Fruit fly (Drosophila melanogaster) whole organism, embryonic: ENCODE data around the gene CG46456.

ENCODE experiments used
- CG10274 ChIP-seq: fragments of 200-800 bp; sonication (Bioruptor generic); optimal IDR thresholded peaks from 3 replicates; lab custom pipeline; 2017; ENCODE audit warnings: missing biosample characterization, mild to moderate bottlenecking, missing genetic modification characterization
- CG10979 ChIP-seq: fragments of 200-800 bp; sonication (Bioruptor generic); optimal IDR thresholded peaks from 2 replicates; lab custom pipeline; 2018; ENCODE audit warnings: missing biosample characterization, mild to moderate bottlenecking, missing genetic modification characterization, moderate library complexity
- CG12155 ChIP-seq: fragments of 200-800 bp; sonication (Bioruptor generic); optimal IDR thresholded peaks from 3 replicates; lab custom pipeline; 2016; ENCODE audit warnings: missing biosample characterization, missing genetic modification characterization
- CG13624 ChIP-seq: fragments of 200-800 bp; sonication (Bioruptor generic); optimal IDR thresholded peaks from 2 replicates; lab custom pipeline; 2016; ENCODE audit warnings: missing biosample characterization, missing genetic modification characterization
- CG13775 ChIP-seq: fragments of 200-800 bp; sonication (Bioruptor generic); optimal IDR thresholded peaks from 3 replicates; lab custom pipeline; 2017; ENCODE audit warnings: missing biosample characterization, mild to moderate bottlenecking, missing genetic modification characterization
- CG14014 ChIP-seq: fragments of 200-800 bp; sonication (Bioruptor generic); IDR thresholded peaks from 2 replicates; pipeline ENCODE4 v1.3.6; 2022; ENCODE audit warnings: missing biosample characterization, missing genetic modification characterization
- CG14441 ChIP-seq: fragments of 200-800 bp; sonication (Bioruptor generic); IDR thresholded peaks from 2 replicates; pipeline ENCODE4 v1.3.6; 2022; ENCODE audit warnings: missing biosample characterization, missing genetic modification characterization
- CG15011 ChIP-seq: fragments of 200-800 bp; sonication (Bioruptor generic); optimal IDR thresholded peaks from 3 replicates; lab custom pipeline; 2018; ENCODE audit warnings: missing biosample characterization, mild to moderate bottlenecking, missing genetic modification characterization
- CG1832 ChIP-seq: fragments of 200-800 bp; sonication (Bioruptor generic); optimal IDR thresholded peaks from 2 replicates; lab custom pipeline; 2017; ENCODE audit warnings: missing biosample characterization, mild to moderate bottlenecking, missing genetic modification characterization, inconsistent platforms
- CG2129 ChIP-seq: fragments of 200-800 bp; sonication (Bioruptor generic); IDR thresholded peaks from 2 replicates; pipeline ENCODE4 v1.3.6; 2022; ENCODE audit warnings: missing biosample characterization, missing genetic modification characterization; ENCODE audit not compliant: partially characterized antibody
- CG31441 ChIP-seq: fragments of 200-800 bp; sonication (Bioruptor generic); IDR thresholded peaks from 2 replicates; pipeline ENCODE4 v1.3.6; 2022; ENCODE audit warnings: missing biosample characterization, missing genetic modification characterization
- CG3163 ChIP-seq: fragments of 200-800 bp; sonication (Bioruptor generic); optimal IDR thresholded peaks from 3 replicates; lab custom pipeline; 2016; ENCODE audit warnings: missing biosample characterization, missing genetic modification characterization
- CG32532 ChIP-seq: fragments of 200-800 bp; sonication (Bioruptor generic); IDR thresholded peaks from 2 replicates; pipeline ENCODE4 v1.3.6; 2022; ENCODE audit warnings: missing biosample characterization, missing genetic modification characterization
- CG3995 ChIP-seq: fragments of 200-800 bp; sonication (Bioruptor generic); optimal IDR thresholded peaks from 3 replicates; lab custom pipeline; 2016; ENCODE audit warnings: missing biosample characterization, missing genetic modification characterization
- CG4730 ChIP-seq: fragments of 200-800 bp; sonication (Bioruptor generic); IDR thresholded peaks from 2 replicates; pipeline ENCODE4 v1.3.6; 2022; ENCODE audit warnings: missing biosample characterization, missing genetic modification characterization
- CG6175 ChIP-seq: fragments of 200-800 bp; sonication (Bioruptor generic); IDR thresholded peaks from 3 replicates; pipeline ENCODE4 v1.3.6; 2022; ENCODE audit warnings: missing biosample characterization, missing genetic modification characterization
- CG8478 ChIP-seq: fragments of >200 bp; optimal IDR thresholded peaks from 2 replicates; lab custom pipeline; 2018
- CG9876 ChIP-seq: fragments of 200-800 bp; sonication (Bioruptor generic); optimal IDR thresholded peaks from 2 replicates; lab custom pipeline; 2016; ENCODE audit warnings: missing biosample characterization, missing genetic modification characterization
- CTCF ChIP-seq: fragments of 200-800 bp; sonication (Bioruptor generic); optimal IDR thresholded peaks from 2 replicates; lab custom pipeline; 2017; ENCODE audit warnings: missing biosample characterization, mild to moderate bottlenecking, missing genetic modification characterization, moderate library complexity
- CrebB ChIP-seq: fragments of 200-800 bp; sonication (Bioruptor generic); optimal IDR thresholded peaks from 3 replicates; lab custom pipeline; 2018; ENCODE audit warnings: missing biosample characterization, mild to moderate bottlenecking, missing genetic modification characterization
- D19B ChIP-seq: fragments of 200-800 bp; sonication (Bioruptor generic); optimal IDR thresholded peaks from 2 replicates; lab custom pipeline; 2017; ENCODE audit warnings: missing biosample characterization, mild to moderate bottlenecking, missing genetic modification characterization
- Doc2 ChIP-seq: fragments of 200-800 bp; sonication (Bioruptor generic); IDR thresholded peaks from 2 replicates; pipeline ENCODE4 v1.3.6; 2022; ENCODE audit warnings: missing biosample characterization, missing genetic modification characterization
- Doc3 ChIP-seq: fragments of 200-800 bp; sonication (Bioruptor generic); IDR thresholded peaks from 3 replicates; pipeline ENCODE4 v1.3.6; 2022; ENCODE audit warnings: missing biosample characterization, missing genetic modification characterization; ENCODE audit not compliant: partially characterized antibody
- Dref ChIP-seq: fragments of 200-800 bp; sonication (Bioruptor generic); IDR thresholded peaks from 2 replicates; pipeline ENCODE4 v1.3.6; 2022; ENCODE audit warnings: missing biosample characterization, missing genetic modification characterization
- Fer1 ChIP-seq: fragments of 200-800 bp; sonication (Bioruptor generic); optimal IDR thresholded peaks from 2 replicates; lab custom pipeline; 2017; ENCODE audit warnings: missing biosample characterization, mild to moderate bottlenecking, missing genetic modification characterization
- Hmx ChIP-seq: fragments of 200-800 bp; sonication (Bioruptor generic); optimal IDR thresholded peaks from 2 replicates; lab custom pipeline; 2016; ENCODE audit warnings: missing biosample characterization, missing genetic modification characterization
- Hr78 ChIP-seq, 2 experiments: fragments of 200-800 bp in 1 of 2; fragments of >200 bp in 1 of 2; sonication (Bioruptor generic) in 1 of 2; optimal IDR thresholded peaks; 2 replicates each; lab custom pipeline; 2017 to 2019; ENCODE audit warnings: missing biosample characterization in 2 of 2, missing genetic modification characterization in 2 of 2, mild to moderate bottlenecking in 1 of 2, moderate library complexity in 1 of 2
- Nf-YB ChIP-seq: fragments of 200-800 bp; sonication (Bioruptor generic); optimal IDR thresholded peaks from 3 replicates; lab custom pipeline; 2019; ENCODE audit warnings: missing biosample characterization, mild to moderate bottlenecking, missing genetic modification characterization, moderate library complexity
- Nf-YC ChIP-seq: fragments of 200-800 bp; optimal IDR thresholded peaks from 3 replicates; lab custom pipeline; 2019; ENCODE audit warnings: missing biosample characterization, mild to moderate bottlenecking, missing genetic modification characterization, moderate library complexity
- Xrp1 ChIP-seq: fragments of 200-800 bp; sonication (Bioruptor generic); IDR thresholded peaks from 2 replicates; pipeline ENCODE4 v1.3.6; 2022; ENCODE audit warnings: missing biosample characterization, missing genetic modification characterization
- abd-A ChIP-seq: fragments of 200-800 bp; sonication (Bioruptor generic); optimal IDR thresholded peaks from 3 replicates; lab custom pipeline; 2019; ENCODE audit warnings: missing biosample characterization, mild to moderate bottlenecking, missing genetic modification characterization, moderate library complexity
- bigmax ChIP-seq: fragments of 200-800 bp; sonication (Bioruptor generic); optimal IDR thresholded peaks from 2 replicates; lab custom pipeline; 2018; ENCODE audit warnings: missing biosample characterization, mild to moderate bottlenecking, missing genetic modification characterization
- crp ChIP-seq, 2 experiments: fragments of 200-800 bp; sonication (Bioruptor generic); optimal IDR thresholded peaks; 2 replicates in 1 of 2; 3 replicates in 1 of 2; lab custom pipeline; 2017; ENCODE audit warnings: missing biosample characterization in 2 of 2, missing genetic modification characterization in 2 of 2, mild to moderate bottlenecking in 1 of 2, moderate library complexity in 1 of 2
- jigr1 ChIP-seq: fragments of 200-800 bp; sonication (Bioruptor generic); IDR thresholded peaks from 3 replicates; pipeline ENCODE4 v1.3.6; 2022; ENCODE audit warnings: missing biosample characterization, missing genetic modification characterization
- lola ChIP-seq, 3 experiments: fragments of >200 bp in 2 of 3; fragments of 200-800 bp in 1 of 3; sonication (Bioruptor generic) in 1 of 3; optimal IDR thresholded peaks; 2 replicates each; lab custom pipeline; 2017 to 2019; ENCODE audit warnings: missing biosample characterization in 3 of 3, missing genetic modification characterization in 3 of 3, mild to moderate bottlenecking in 1 of 3, moderate library complexity in 1 of 3
- nerfin-1 ChIP-seq: fragments of 200-800 bp; sonication (Bioruptor generic); optimal IDR thresholded peaks from 3 replicates; lab custom pipeline; 2019; ENCODE audit warnings: missing biosample characterization, mild to moderate bottlenecking, missing genetic modification characterization, moderate library complexity
- nerfin-2 ChIP-seq: fragments of 200-800 bp; sonication (Bioruptor generic); IDR thresholded peaks from 2 replicates; pipeline ENCODE4 v1.3.6; 2022; ENCODE audit warnings: missing biosample characterization, missing genetic modification characterization; ENCODE audit not compliant: partially characterized antibody
- odd ChIP-seq: fragments of 200-800 bp; sonication (Bioruptor generic); optimal IDR thresholded peaks from 2 replicates; lab custom pipeline; 2017; ENCODE audit warnings: missing biosample characterization, mild to moderate bottlenecking, missing genetic modification characterization
- otp ChIP-seq: fragments of 200-800 bp; sonication (Bioruptor generic); IDR thresholded peaks from 3 replicates; pipeline ENCODE4, ENCODE4 v1.3.6; 2022; ENCODE audit warnings: missing biosample characterization, missing genetic modification characterization
- pb ChIP-seq: fragments of 200-800 bp; sonication (Bioruptor generic); optimal IDR thresholded peaks from 3 replicates; lab custom pipeline; 2016; ENCODE audit warnings: missing biosample characterization, missing genetic modification characterization
- pita ChIP-seq: fragments of 200-800 bp; sonication (Bioruptor generic); optimal IDR thresholded peaks from 2 replicates; lab custom pipeline; 2017; ENCODE audit warnings: missing biosample characterization, mild to moderate bottlenecking, missing genetic modification characterization
- pum ChIP-seq: fragments of 200-800 bp; sonication (Bioruptor generic); optimal IDR thresholded peaks from 2 replicates; lab custom pipeline; 2016; ENCODE audit warnings: missing biosample characterization, missing genetic modification characterization
- ro ChIP-seq: fragments of 200-800 bp; sonication (Bioruptor generic); IDR thresholded peaks from 2 replicates; pipeline ENCODE4 v1.3.6; 2022; ENCODE audit warnings: missing biosample characterization, missing genetic modification characterization
- sens ChIP-seq: fragments of 200-800 bp; sonication (Bioruptor generic); peaks from one replicate; lab custom pipeline; 2016; ENCODE audit warnings: missing biosample characterization, missing genetic modification characterization
- slou ChIP-seq: fragments of 200-800 bp; sonication (Bioruptor generic); optimal IDR thresholded peaks from 3 replicates; lab custom pipeline; 2016; ENCODE audit warnings: missing biosample characterization, missing genetic modification characterization
- sna ChIP-seq: fragments of 200-800 bp; sonication (Bioruptor generic); IDR thresholded peaks from 2 replicates; pipeline ENCODE4 v1.3.6; 2022; ENCODE audit warnings: missing biosample characterization, missing genetic modification characterization; ENCODE audit not compliant: partially characterized antibody
- so ChIP-seq: fragments of 200-800 bp; sonication (Bioruptor generic); IDR thresholded peaks from 3 replicates; pipeline ENCODE4 v1.3.6; 2022; ENCODE audit warnings: missing biosample characterization, missing genetic modification characterization
- sug ChIP-seq: fragments of 200-800 bp; optimal IDR thresholded peaks from 2 replicates; lab custom pipeline; 2019; ENCODE audit warnings: missing biosample characterization, mild to moderate bottlenecking, missing genetic modification characterization, moderate library complexity
- ttk ChIP-seq: fragments of 200-800 bp; sonication (Bioruptor generic); IDR thresholded peaks from 2 replicates; pipeline ENCODE4 v2.1.2; 2022; ENCODE audit warnings: missing biosample characterization, missing genetic modification characterization
- usp ChIP-seq: fragments of >200 bp; optimal IDR thresholded peaks from 2 replicates; lab custom pipeline; 2017; ENCODE audit warnings: missing biosample characterization, missing genetic modification characterization
- vvl ChIP-seq: fragments of 200-800 bp; sonication (Bioruptor generic); IDR thresholded peaks from 2 replicates; pipeline ENCODE4 v1.3.6; 2022; ENCODE audit warnings: missing biosample characterization, missing genetic modification characterization

Gene CG46456

DNA sequence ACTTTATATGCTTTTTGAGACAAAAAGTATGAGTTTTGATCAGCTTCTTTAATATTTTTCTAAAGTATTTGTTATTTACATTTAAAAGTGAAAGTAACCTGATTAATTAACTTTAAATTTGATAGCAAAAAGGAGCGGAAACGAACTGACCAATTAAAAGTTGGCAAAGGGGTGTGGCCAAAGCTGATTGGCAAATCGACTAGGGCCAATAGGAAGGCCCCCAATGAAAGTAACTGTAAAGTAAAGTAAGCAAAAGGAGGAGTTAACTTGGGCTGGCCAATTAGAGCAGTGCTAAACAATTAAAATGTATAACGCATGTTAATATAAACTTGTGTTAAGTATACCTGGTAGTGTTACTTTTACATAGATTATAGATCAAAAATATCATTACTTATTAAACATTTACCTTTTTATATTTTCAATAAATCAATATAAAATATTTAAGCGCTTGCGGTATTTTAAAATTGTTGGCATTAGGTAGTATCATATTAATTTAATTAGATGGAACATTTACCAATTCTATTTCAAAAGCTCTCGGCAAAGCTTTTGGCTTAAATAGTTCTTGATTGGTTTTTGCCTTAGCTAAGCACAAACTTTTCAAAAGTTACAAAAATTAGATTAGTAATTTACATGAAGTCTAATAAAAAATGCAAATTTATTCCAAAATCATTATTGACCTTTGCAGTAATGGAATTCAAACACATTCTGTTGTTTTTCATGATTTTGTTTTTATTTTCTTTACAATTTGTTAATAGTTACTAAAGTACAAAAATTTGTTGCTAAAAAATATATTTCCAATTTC is 12.0 kb downstream of the CG46456 start:
- no peak for TF ChIP-seq CG8478
- peak; percentile 37 for TF ChIP-seq abd-A (tag; lab: Kevin White, UChicago)
- no peak for TF ChIP-seq ttk (GFP tag; lab: Robert Waterston, UW)
- TF ChIP-seq Nf-YB (GFP tag; lab: Kevin White, UChicago), result peak; percentile 91
- no peak for TF ChIP-seq CG15011 (GFP tag; lab: Kevin White, UChicago)
- no peak for TF ChIP-seq CG3163 (GFP tag; lab: Kevin White, UChicago)
- TF ChIP-seq pita (GFP tag; lab: Kevin White, UChicago), result peak; percentile 4
- no peak for TF ChIP-seq Fer1 (GFP tag; lab: Kevin White, UChicago)
- TF ChIP-seq vvl, result peak; percentile 60
- no peak for TF ChIP-seq crp (GFP tag; optimal IDR thresholded peaks at IDR 0.05; lab: Kevin White, UChicago)
- TF ChIP-seq CG14441, result no peak
- TF ChIP-seq so (GFP tag; lab: Robert Waterston, UW), result no peak
- TF ChIP-seq CG12155, result no peak
- TF ChIP-seq Doc2 (GFP tag; lab: Robert Waterston, UW), result no peak
- TF ChIP-seq Hr78 (GFP tag; optimal IDR thresholded peaks at IDR 0.05; lab: Kevin White, UChicago), result peak in 1 of 2 experiments; percentile 0
- TF ChIP-seq nerfin-1 (tag; lab: Kevin White, UChicago), result no peak
- no peak for TF ChIP-seq Dref (GFP tag; lab: Robert Waterston, UW)
- TF ChIP-seq usp (GFP tag; lab: Kevin White, UChicago), result no peak
- TF ChIP-seq pum, result no peak
- no peak for TF ChIP-seq odd (GFP tag; lab: Kevin White, UChicago)
- no peak for TF ChIP-seq ro (GFP tag; lab: Robert Waterston, UW)
- no peak for TF ChIP-seq CG3995 (GFP tag; lab: Kevin White, UChicago)
- no peak for TF ChIP-seq CG9876 (GFP tag; lab: Kevin White, UChicago)
- no peak for TF ChIP-seq sna (GFP tag; lab: Robert Waterston, UW)
- no peak for TF ChIP-seq bigmax (GFP tag; lab: Kevin White, UChicago)
- TF ChIP-seq Doc3 (GFP tag; lab: Robert Waterston, UW), result no peak
- TF ChIP-seq CG4730 (GFP tag; lab: Robert Waterston, UW), result no peak
- no peak for TF ChIP-seq CG10274
- TF ChIP-seq CG14014 (GFP tag; lab: Robert Waterston, UW), result no peak
- no peak for TF ChIP-seq otp
- TF ChIP-seq CG6175 (GFP tag; lab: Robert Waterston, UW), result no peak
- no peak for TF ChIP-seq CG10979 (tag; lab: Kevin White, UChicago)
- no peak for TF ChIP-seq Hmx
- TF ChIP-seq CG2129, result no peak
- TF ChIP-seq sens (GFP tag; lab: Kevin White, UChicago), result peak; percentile 20
- no peak for TF ChIP-seq CG31441 (GFP tag; lab: Robert Waterston, UW)
- TF ChIP-seq CG13775 (GFP tag; lab: Kevin White, UChicago), result no peak
- TF ChIP-seq lola (GFP tag; optimal IDR thresholded peaks at IDR 0.05; lab: Kevin White, UChicago), result no peak
- TF ChIP-seq pb (GFP tag; lab: Kevin White, UChicago), result no peak
- no peak for TF ChIP-seq D19B (GFP tag; lab: Kevin White, UChicago)
- TF ChIP-seq CG1832 (GFP tag; lab: Kevin White, UChicago), result no peak
- TF ChIP-seq sug (tag; lab: Kevin White, UChicago), result no peak
- TF ChIP-seq CG13624 (GFP tag; lab: Kevin White, UChicago), result no peak
- TF ChIP-seq slou, result no peak
- no peak for TF ChIP-seq CG32532
- TF ChIP-seq jigr1 (GFP tag; lab: Robert Waterston, UW), result no peak
- TF ChIP-seq nerfin-2 (GFP tag; lab: Robert Waterston, UW), result no peak
- peak; percentile 66 for TF ChIP-seq CTCF (GFP tag; lab: Kevin White, UChicago)
- TF ChIP-seq CrebB, result no peak
- peak; percentile 91 for TF ChIP-seq Nf-YC
- TF ChIP-seq Xrp1 (GFP tag; lab: Robert Waterston, UW), result no peak
